Worm (Caenorhabditis elegans) whole organism, L1 larva: ENCODE measurements around the gene F47B10.8.

Source experiments
- ceh-82 ChIP-seq, 3 experiments: fragments of 150-350 bp in 1 of 3; sonication (generic microtip) in 2 of 3; optimal IDR thresholded peaks; 2 replicates each; lab custom pipeline; 2014 to 2017; ENCODE audit warnings: missing biosample characterization in 3 of 3, missing genetic modification characterization in 3 of 3
- egl-27 ChIP-seq, 2 experiments: fragments of 150-350 bp in 1 of 2; sonication (generic microtip); optimal IDR thresholded peaks; 3 replicates each; lab custom pipeline; 2017 to 2018; ENCODE audit warnings: missing biosample characterization in 2 of 2, missing genetic modification characterization in 2 of 2, missing genetic modification reagents in 2 of 2
- fkh-4 ChIP-seq: sonication (generic microtip); optimal IDR thresholded peaks from 2 replicates; lab custom pipeline; 2016; ENCODE audit warnings: missing compliant biosample characterization, missing genetic modification characterization, borderline replicate concordance
- fos-1 ChIP-seq: fragments of 150-350 bp; optimal IDR thresholded peaks from 2 replicates; lab custom pipeline; 2014; ENCODE audit warnings: missing biosample characterization, missing genetic modification characterization
- mab-9 ChIP-seq: fragments of 200-800 bp; sonication (Bioruptor generic); IDR thresholded peaks from 2 replicates; pipeline ENCODE4 v1.3.6; 2022; ENCODE audit warnings: missing genetic modification reagents, missing genetic modification characterization, missing compliant biosample characterization
- nhr-11 ChIP-seq: fragments of 150-350 bp; optimal IDR thresholded peaks from 2 replicates; lab custom pipeline; 2014; ENCODE audit warnings: missing biosample characterization, missing genetic modification characterization
- nhr-28 ChIP-seq: fragments of 150-350 bp; optimal IDR thresholded peaks from 2 replicates; lab custom pipeline; 2014; ENCODE audit warnings: missing biosample characterization, missing genetic modification characterization
- snpc-4 ChIP-seq: fragments of 150-350 bp; optimal IDR thresholded peaks from 2 replicates; lab custom pipeline; 2014; ENCODE audit warnings: missing biosample characterization, missing genetic modification characterization
- sptf-1 ChIP-seq: fragments of 150-350 bp; optimal IDR thresholded peaks from 2 replicates; lab custom pipeline; 2014; ENCODE audit warnings: missing biosample characterization, missing genetic modification characterization
- unc-30 ChIP-seq: sonication (generic microtip); optimal IDR thresholded peaks from 2 replicates; lab custom pipeline; 2017; ENCODE audit warnings: missing biosample characterization, missing genetic modification characterization

- TF ChIP-seq nhr-11 (tag; lab: Kevin White, UChicago), result no peak
- TF ChIP-seq unc-30 (tag; lab: Kevin White, UChicago), result no peak
- no peak for TF ChIP-seq fos-1 (tag; lab: Kevin White, UChicago)
- no peak for TF ChIP-seq snpc-4 (tag; lab: Kevin White, UChicago)
- no peak for TF ChIP-seq nhr-28 (tag; lab: Kevin White, UChicago)
- TF ChIP-seq mab-9, result no peak
- no peak for TF ChIP-seq fkh-4 (tag; lab: Kevin White, UChicago)
- no peak for TF ChIP-seq ceh-82 (tag; optimal IDR thresholded peaks at IDR 0.05; lab: Kevin White, UChicago)
- TF ChIP-seq sptf-1 (tag; lab: Kevin White, UChicago), result no peak
- no peak for TF ChIP-seq egl-27 (tag; optimal IDR thresholded peaks at IDR 0.05; lab: Kevin White, UChicago)
These were observed 38.2 kb upstream of the F47B10.8 start, which contains the start of gene T21B6.3 for ce11 chrX:10948852-10949251.
